Worm (Caenorhabditis elegans) whole organism, late embryonic: ENCODE data around the gene C18E9.9.

Experiments
- F13H6.1 ChIP-seq: sonication (generic microtip); optimal IDR thresholded peaks from 2 replicates; lab custom pipeline; 2016; ENCODE audit warnings: missing genetic modification characterization, missing compliant biosample characterization
- T23F11.4 ChIP-seq: fragments of 200-800 bp; sonication (Bioruptor generic); optimal IDR thresholded peaks from 2 replicates; lab custom pipeline; 2018; ENCODE audit warnings: mild to moderate bottlenecking, missing genetic modification characterization, missing compliant biosample characterization
- ahr-1 ChIP-seq: sonication (generic microtip); optimal IDR thresholded peaks from 2 replicates; lab custom pipeline; 2016; ENCODE audit warnings: missing genetic modification characterization, missing compliant biosample characterization
- ama-1 ChIP-seq: fragments of 150-350 bp; optimal IDR thresholded peaks from 2 replicates; lab custom pipeline; 2014
- ceh-2 ChIP-seq: sonication (generic microtip); optimal IDR thresholded peaks from 2 replicates; lab custom pipeline; 2016; ENCODE audit warnings: missing genotype, missing genetic modification characterization, missing compliant biosample characterization
- ceh-22 ChIP-seq: sonication (generic microtip); optimal IDR thresholded peaks from 2 replicates; lab custom pipeline; 2017; ENCODE audit warnings: missing biosample characterization, missing genetic modification characterization
- ceh-24 ChIP-seq: sonication (generic microtip); optimal IDR thresholded peaks from 2 replicates; lab custom pipeline; 2016; ENCODE audit warnings: mild to moderate bottlenecking, missing genetic modification characterization, missing compliant biosample characterization
- ceh-30 ChIP-seq: fragments of 150-350 bp; optimal IDR thresholded peaks from 2 replicates; lab custom pipeline; 2014; ENCODE audit warnings: missing biosample characterization, missing genetic modification characterization
- ceh-31 ChIP-seq: sonication (generic microtip); optimal IDR thresholded peaks from 2 replicates; lab custom pipeline; 2016; ENCODE audit warnings: missing genetic modification characterization, missing compliant biosample characterization
- ceh-45 ChIP-seq: fragments of 200-800 bp; sonication (Bioruptor generic); IDR thresholded peaks from 2 replicates; pipeline ENCODE4 v1.3.6; 2022; ENCODE audit warnings: missing genetic modification reagents, missing genetic modification characterization, missing compliant biosample characterization
- ceh-48 ChIP-seq: sonication (generic microtip); optimal IDR thresholded peaks from 2 replicates; lab custom pipeline; 2016; ENCODE audit warnings: missing genetic modification characterization, inconsistent platforms, missing compliant biosample characterization
- ceh-6 ChIP-seq: fragments of 200-800 bp; sonication (Bioruptor generic); optimal IDR thresholded peaks from 2 replicates; lab custom pipeline; 2018; ENCODE audit warnings: mild to moderate bottlenecking, missing genetic modification characterization, missing compliant biosample characterization
- ceh-9 ChIP-seq: sonication (generic microtip); optimal IDR thresholded peaks from 2 replicates; lab custom pipeline; 2016; ENCODE audit warnings: mild to moderate bottlenecking, missing genetic modification characterization, inconsistent platforms, missing compliant biosample characterization
- dmd-4 ChIP-seq: sonication (generic microtip); optimal IDR thresholded peaks from 2 replicates; lab custom pipeline; 2016; ENCODE audit warnings: borderline replicate concordance, missing genetic modification characterization, missing compliant biosample characterization
- elt-4 ChIP-seq: sonication (generic microtip); optimal IDR thresholded peaks from 2 replicates; lab custom pipeline; 2016; ENCODE audit warnings: missing genetic modification characterization, missing compliant biosample characterization
- ets-4 ChIP-seq: sonication (generic microtip); optimal IDR thresholded peaks from 2 replicates; lab custom pipeline; 2016; ENCODE audit warnings: missing genetic modification characterization, missing compliant biosample characterization
- gmeb-2 ChIP-seq: sonication (generic microtip); optimal IDR thresholded peaks from 2 replicates; lab custom pipeline; 2016; ENCODE audit warnings: missing genetic modification characterization, inconsistent platforms, missing compliant biosample characterization
- hlh-30 ChIP-seq: sonication (generic microtip); optimal IDR thresholded peaks from 2 replicates; lab custom pipeline; 2017; ENCODE audit warnings: antibody characterized with exemption, missing genetic modification characterization, missing compliant biosample characterization; ENCODE audit not compliant: insufficient read depth
- hlh-6 ChIP-seq: sonication (generic microtip); optimal IDR thresholded peaks from 2 replicates; lab custom pipeline; 2016; ENCODE audit warnings: missing genotype, missing genetic modification characterization, missing compliant biosample characterization
- hlh-8 ChIP-seq: sonication (generic microtip); optimal IDR thresholded peaks from 2 replicates; lab custom pipeline; 2016; ENCODE audit warnings: missing genotype, missing genetic modification characterization, missing compliant biosample characterization
- lim-6 ChIP-seq: sonication (generic microtip); optimal IDR thresholded peaks from 2 replicates; lab custom pipeline; 2016; ENCODE audit warnings: missing genetic modification characterization, missing compliant biosample characterization
- madf-2 ChIP-seq: sonication (generic microtip); optimal IDR thresholded peaks from 2 replicates; lab custom pipeline; 2017; ENCODE audit warnings: missing genetic modification characterization, missing compliant biosample characterization
- mec-3 ChIP-seq: sonication (generic microtip); optimal IDR thresholded peaks from 2 replicates; lab custom pipeline; 2016; ENCODE audit warnings: borderline replicate concordance, missing genetic modification characterization, missing compliant biosample characterization
- nfya-1 ChIP-seq: sonication (generic microtip); optimal IDR thresholded peaks from 2 replicates; lab custom pipeline; 2017; ENCODE audit warnings: missing genetic modification characterization, mild to moderate bottlenecking, missing compliant biosample characterization, antibody characterized with exemption, moderate library complexity
- nhr-232 ChIP-seq: sonication (generic microtip); optimal IDR thresholded peaks from 2 replicates; lab custom pipeline; 2016; ENCODE audit warnings: missing genetic modification characterization, missing compliant biosample characterization
- odd-2 ChIP-seq: sonication (generic microtip); optimal IDR thresholded peaks from 2 replicates; lab custom pipeline; 2017; ENCODE audit warnings: antibody characterized with exemption, mild to moderate bottlenecking, missing genetic modification characterization, missing compliant biosample characterization
- pat-9 ChIP-seq: fragments of 200-800 bp; sonication (Bioruptor generic); optimal IDR thresholded peaks from 2 replicates; lab custom pipeline; 2018; ENCODE audit warnings: mild to moderate bottlenecking, missing genetic modification characterization, moderate library complexity, missing compliant biosample characterization
- pax-1 ChIP-seq: fragments of 150-350 bp; optimal IDR thresholded peaks from 2 replicates; lab custom pipeline; 2014; ENCODE audit warnings: missing biosample characterization, missing genetic modification characterization
- pha-2 ChIP-seq: sonication (generic microtip); optimal IDR thresholded peaks from 2 replicates; lab custom pipeline; 2017; ENCODE audit warnings: mild to moderate bottlenecking, missing genetic modification characterization, missing compliant biosample characterization
- pros-1 ChIP-seq: fragments of 150-350 bp; optimal IDR thresholded peaks from 2 replicates; lab custom pipeline; 2014; ENCODE audit warnings: missing biosample characterization, missing genetic modification reagents, missing genetic modification characterization
- ref-2 ChIP-seq: sonication (generic microtip); optimal IDR thresholded peaks from 2 replicates; lab custom pipeline; 2016; ENCODE audit warnings: missing genetic modification characterization, missing compliant biosample characterization
- sdc-2 ChIP-seq: sonication (generic microtip); optimal IDR thresholded peaks from 2 replicates; lab custom pipeline; 2016; ENCODE audit warnings: missing genotype, missing genetic modification characterization, missing compliant biosample characterization
- sox-2 ChIP-seq: fragments of 200-800 bp; sonication (Bioruptor generic); IDR thresholded peaks from 2 replicates; pipeline ENCODE4 v1.3.6; 2022; ENCODE audit warnings: missing genetic modification reagents, missing genetic modification characterization, missing compliant biosample characterization
- ttx-3 ChIP-seq: sonication (generic microtip); optimal IDR thresholded peaks from 2 replicates; lab custom pipeline; 2016; ENCODE audit warnings: missing genetic modification reagents, missing genetic modification characterization, missing compliant biosample characterization
- unc-3 ChIP-seq, 2 experiments: fragments of 200-800 bp in 1 of 2; sonication (Bioruptor generic) in 1 of 2; sonication (generic microtip) in 1 of 2; conservative IDR thresholded peaks in 1 of 2; optimal IDR thresholded peaks in 1 of 2; 2 replicates each; pipeline versions ENCODE4 v1.3.6 to Lab custom; 2016 to 2022; ENCODE audit warnings: missing compliant biosample characterization in 2 of 2, missing genetic modification characterization in 2 of 2, missing genetic modification reagents in 1 of 2
- unc-42 ChIP-seq: sonication (generic microtip); optimal IDR thresholded peaks from 2 replicates; lab custom pipeline; 2016; ENCODE audit warnings: missing genotype, missing genetic modification characterization, missing compliant biosample characterization
- ztf-16 ChIP-seq: sonication (generic microtip); optimal IDR thresholded peaks from 2 replicates; lab custom pipeline; 2017; ENCODE audit warnings: missing genetic modification characterization, missing compliant biosample characterization

The C18E9.9 gene

ce11 chrII:8969251-8970183, 19.8 kb downstream of the C18E9.9 start, which contains the start of the genes szy-20 and C18E9.5 (continued):
- TF ChIP-seq unc-3 (GFP tag; conservative IDR thresholded peaks at IDR 0.05; lab: Robert Waterston, UW): no peak
- peak; percentile 48 for TF ChIP-seq unc-3 (tag; optimal IDR thresholded peaks at IDR 0.05; lab: Kevin White, UChicago)
- peak; percentile 24 for TF ChIP-seq ceh-2 (tag; lab: Kevin White, UChicago)
- TF ChIP-seq nfya-1 (tag; lab: Kevin White, UChicago): peak; percentile 67
- no peak for TF ChIP-seq mec-3 (tag; lab: Kevin White, UChicago)
- no peak for TF ChIP-seq pax-1 (tag; lab: Kevin White, UChicago)
- TF ChIP-seq hlh-30: peak; percentile 21
- TF ChIP-seq madf-2 (tag; lab: Kevin White, UChicago): peak; percentile 8
- TF ChIP-seq ceh-48 (tag; lab: Kevin White, UChicago): peak; percentile 24
- no peak for TF ChIP-seq ceh-30 (tag; lab: Kevin White, UChicago)
- no peak for TF ChIP-seq ahr-1 (tag; lab: Kevin White, UChicago)
- TF ChIP-seq dmd-4 (tag; lab: Kevin White, UChicago): no peak
- TF ChIP-seq ets-4 (tag; lab: Kevin White, UChicago): no peak
- TF ChIP-seq unc-42 (tag; lab: Kevin White, UChicago): peak; percentile 67
- no peak for TF ChIP-seq hlh-8
- TF ChIP-seq nhr-232: peak; percentile 0
- TF ChIP-seq ceh-9 (tag; lab: Kevin White, UChicago): no peak
- TF ChIP-seq lim-6 (tag; lab: Kevin White, UChicago): no peak
- peak; percentile 62 for TF ChIP-seq ref-2 (tag; lab: Kevin White, UChicago)
- no peak for TF ChIP-seq hlh-6 (tag; lab: Kevin White, UChicago)
- TF ChIP-seq pat-9 (tag; lab: Kevin White, UChicago): no peak
- TF ChIP-seq gmeb-2 (tag; lab: Kevin White, UChicago): no peak
- TF ChIP-seq pros-1: no peak
- TF ChIP-seq ama-1 (lab: Kevin White, UChicago): no peak
- TF ChIP-seq ztf-16 (tag; lab: Kevin White, UChicago): no peak
- TF ChIP-seq elt-4 (tag; lab: Kevin White, UChicago): no peak
- no peak for TF ChIP-seq F13H6.1 (tag; lab: Kevin White, UChicago)
- no peak for TF ChIP-seq ceh-6 (GFP tag; lab: Kevin White, UChicago)
- no peak for TF ChIP-seq sdc-2
- no peak for TF ChIP-seq sox-2
- no peak for TF ChIP-seq ceh-22 (tag; lab: Kevin White, UChicago)
- TF ChIP-seq ceh-31 (tag; lab: Kevin White, UChicago): peak; percentile 76
- TF ChIP-seq, all 69 proteins: peak for 23

- TF ChIP-seq odd-2 (tag; lab: Kevin White, UChicago) (no peak), ttx-3 (peak; percentile 14)
- TF ChIP-seq, all 69 proteins: peak for 1
Measured at ce11 chrII:8964835-8965234, 24.5 kb downstream of the C18E9.9 start, which contains the start of the genes ndub-3 and C18E9.2. Gene ndub-3, minus strand, starts transcription at chrII:8964890. Gene C18E9.2, plus strand, starts transcription at chrII:8965006.

- TF ChIP-seq ceh-24 (tag; lab: Kevin White, UChicago): no peak
- no peak for TF ChIP-seq pha-2 (tag; lab: Kevin White, UChicago)
- TF ChIP-seq ceh-6 (GFP tag; lab: Kevin White, UChicago): no peak
- TF ChIP-seq sdc-2: no peak
- no peak for TF ChIP-seq T23F11.4 (GFP tag; lab: Kevin White, UChicago)
- no peak for TF ChIP-seq ceh-45 (GFP tag; lab: Robert Waterston, UW)
Measured at ce11 chrII:8964049-8964448, 25.3 kb downstream of the C18E9.9 start, which contains the start of gene sftd-3. Gene sftd-3, minus strand, starts transcription at chrII:8964149.
